Worm (Caenorhabditis elegans) whole organism, mixed stage, embryonic: ENCODE results near the gene eif-2Balpha.

Experiments used
- ceh-43 ChIP-seq: fragments of 200-800 bp; sonication (Bioruptor generic); optimal IDR thresholded peaks from 2 replicates; lab custom pipeline; 2018; ENCODE audit warnings: mild to moderate bottlenecking, missing genetic modification characterization, moderate library complexity, missing compliant biosample characterization
- elt-3 ChIP-seq: fragments of 150-350 bp; optimal IDR thresholded peaks from 2 replicates; lab custom pipeline; 2014; ENCODE audit warnings: missing biosample characterization, missing genetic modification characterization
- mep-1 ChIP-seq: fragments of 150-350 bp; optimal IDR thresholded peaks from 2 replicates; lab custom pipeline; 2017; ENCODE audit warnings: missing biosample characterization, missing genetic modification reagents, missing genetic modification characterization, inconsistent platforms
- nhr-12 ChIP-seq: fragments of 150-350 bp; optimal IDR thresholded peaks from 2 replicates; lab custom pipeline; 2014; ENCODE audit warnings: missing biosample characterization, missing genetic modification characterization
- nhr-28 ChIP-seq: fragments of 150-350 bp; optimal IDR thresholded peaks from 2 replicates; lab custom pipeline; 2014; ENCODE audit warnings: missing biosample characterization, missing genetic modification characterization
- sptf-1 ChIP-seq: sonication (generic microtip); optimal IDR thresholded peaks from 2 replicates; lab custom pipeline; 2017; ENCODE audit warnings: mild to moderate bottlenecking, missing genetic modification characterization, moderate library complexity, missing compliant biosample characterization
- unc-62 ChIP-seq: fragments of 150-350 bp; optimal IDR thresholded peaks from 2 replicates; lab custom pipeline; 2014; ENCODE audit warnings: missing biosample characterization, missing genetic modification reagents, missing genetic modification characterization

ce11 chrIII:9500267-9500666 is 42.7 kb upstream of the eif-2Balpha start, which contains the start of gene sod-4:
- TF ChIP-seq nhr-28 (no peak), nhr-12 (tag; lab: Kevin White, UChicago) (no peak), unc-62 (GFP tag; lab: Kevin White, UChicago) (no peak), sptf-1 (no peak), ceh-43 (GFP tag; lab: Kevin White, UChicago) (no peak), elt-3 (tag; lab: Kevin White, UChicago) (no peak), mep-1 (tag; lab: Kevin White, UChicago) (no peak)
